Fruit fly (Drosophila melanogaster) whole organism, embryonic: ENCODE data around the gene CG7156.
A peak's percentile ranks its signal among the peaks of the same experiment; 100 is the strongest.

Experiments used
- Abd-B ChIP-seq: fragments of 200-800 bp; sonication (Bioruptor generic); optimal IDR thresholded peaks from 2 replicates; lab custom pipeline; 2018; ENCODE audit warnings: missing biosample characterization, mild to moderate bottlenecking, missing genetic modification characterization, moderate library complexity
- Ada2b ChIP-seq: fragments of 200-800 bp; sonication (Bioruptor generic); IDR thresholded peaks from 2 replicates; pipeline ENCODE4 v1.3.6; 2022; ENCODE audit warnings: missing biosample characterization, missing genetic modification characterization
- CG1024 ChIP-seq: fragments of 200-800 bp; sonication (Bioruptor generic); IDR thresholded peaks from 2 replicates; pipeline ENCODE4 v1.3.6; 2022; ENCODE audit warnings: missing biosample characterization, missing genetic modification characterization
- CG10543 ChIP-seq: fragments of 200-800 bp; sonication (Bioruptor generic); optimal IDR thresholded peaks from 3 replicates; lab custom pipeline; 2017; ENCODE audit warnings: missing biosample characterization, mild to moderate bottlenecking, missing genetic modification characterization, moderate library complexity
- CG10654 ChIP-seq: fragments of 200-800 bp; sonication (Bioruptor generic); optimal IDR thresholded peaks from 2 replicates; lab custom pipeline; 2016; ENCODE audit warnings: missing biosample characterization, missing genetic modification characterization
- CG11247 ChIP-seq: fragments of 200-800 bp; sonication (Bioruptor generic); IDR thresholded peaks from 2 replicates; pipeline ENCODE4 v1.3.6; 2022; ENCODE audit warnings: missing biosample characterization, missing genetic modification characterization
- CG11504 ChIP-seq: fragments of 200-800 bp; sonication (Bioruptor generic); optimal IDR thresholded peaks from 3 replicates; lab custom pipeline; 2019; ENCODE audit warnings: missing biosample characterization, mild to moderate bottlenecking, missing genetic modification characterization, moderate library complexity
- CG11560 ChIP-seq: fragments of 200-800 bp; sonication (Bioruptor generic); IDR thresholded peaks from 3 replicates; pipeline ENCODE4 v1.3.6; 2022; ENCODE audit warnings: missing biosample characterization, missing genetic modification characterization
- CG13424 ChIP-seq: fragments of 200-800 bp; sonication (Bioruptor generic); optimal IDR thresholded peaks from 2 replicates; lab custom pipeline; 2019; ENCODE audit warnings: missing biosample characterization, mild to moderate bottlenecking, missing genetic modification characterization, moderate library complexity
- CG16779 ChIP-seq: fragments of 200-800 bp; sonication (Bioruptor generic); IDR thresholded peaks from 2 replicates; pipeline ENCODE4 v1.3.6; 2022; ENCODE audit warnings: missing biosample characterization, missing genetic modification characterization
- CG2875 ChIP-seq: fragments of 200-800 bp; sonication (Bioruptor generic); optimal IDR thresholded peaks from 2 replicates; lab custom pipeline; 2017; ENCODE audit warnings: missing biosample characterization, mild to moderate bottlenecking, missing genetic modification characterization, missing genetic modification reagents
- CG30403 ChIP-seq: fragments of 200-800 bp; sonication (Bioruptor generic); optimal IDR thresholded peaks from 3 replicates; lab custom pipeline; 2016; ENCODE audit warnings: missing biosample characterization, missing genetic modification characterization
- CG4360 ChIP-seq: fragments of 200-800 bp; sonication (Bioruptor generic); IDR thresholded peaks from 2 replicates; pipeline ENCODE4 v1.3.6; 2022; ENCODE audit warnings: missing biosample characterization, missing genetic modification characterization
- CG6791 ChIP-seq: fragments of 200-800 bp; sonication (Bioruptor generic); IDR thresholded peaks from 3 replicates; pipeline ENCODE4 v1.3.6; 2022; ENCODE audit warnings: missing biosample characterization, missing genetic modification characterization; ENCODE audit not compliant: partially characterized antibody
- CG8089 ChIP-seq: fragments of 200-800 bp; sonication (Bioruptor generic); optimal IDR thresholded peaks from 3 replicates; lab custom pipeline; 2016; ENCODE audit warnings: missing biosample characterization, missing genetic modification characterization
- CG9215 ChIP-seq: fragments of 200-800 bp; sonication (Bioruptor generic); IDR thresholded peaks from 2 replicates; pipeline ENCODE4 v1.3.6; 2022; ENCODE audit warnings: missing biosample characterization, missing genetic modification characterization
- Camta ChIP-seq: fragments of 200-800 bp; sonication (Bioruptor generic); optimal IDR thresholded peaks from 2 replicates; lab custom pipeline; 2016; ENCODE audit warnings: missing biosample characterization, missing genetic modification characterization
- CoRest ChIP-seq: fragments of 200-800 bp; sonication (Bioruptor generic); optimal IDR thresholded peaks from 3 replicates; lab custom pipeline; 2018; ENCODE audit warnings: missing biosample characterization, mild to moderate bottlenecking, missing genetic modification characterization, moderate library complexity
- D19A ChIP-seq: fragments of 200-800 bp; optimal IDR thresholded peaks from 3 replicates; lab custom pipeline; 2019; ENCODE audit warnings: missing biosample characterization, mild to moderate bottlenecking, missing genetic modification characterization, moderate library complexity
- Fer3 ChIP-seq: fragments of 200-800 bp; sonication (Bioruptor generic); optimal IDR thresholded peaks from 2 replicates; lab custom pipeline; 2018; ENCODE audit warnings: missing biosample characterization, mild to moderate bottlenecking, missing genetic modification characterization, moderate library complexity
- Hsf ChIP-seq: fragments of 200-800 bp; sonication (Bioruptor generic); optimal IDR thresholded peaks from 3 replicates; lab custom pipeline; 2016; ENCODE audit warnings: missing biosample characterization, missing genetic modification characterization
- Jarid2 ChIP-seq: fragments of 200-800 bp; sonication (Bioruptor generic); optimal IDR thresholded peaks from 3 replicates; lab custom pipeline; 2017; ENCODE audit warnings: mild to moderate bottlenecking, missing biosample characterization, missing genetic modification reagents, missing genetic modification characterization
- Max ChIP-seq: fragments of 200-800 bp; sonication (Bioruptor generic); optimal IDR thresholded peaks from 2 replicates; lab custom pipeline; 2016; ENCODE audit warnings: missing biosample characterization, mild to moderate bottlenecking, missing genetic modification characterization
- Poxn ChIP-seq: fragments of 200-800 bp; sonication (Bioruptor generic); IDR thresholded peaks from 2 replicates; pipeline ENCODE4 v1.3.6; 2022; ENCODE audit warnings: missing biosample characterization, missing genetic modification characterization
- Rfx ChIP-seq: fragments of 200-800 bp; sonication (Bioruptor generic); IDR thresholded peaks from 2 replicates; pipeline ENCODE4 v1.3.6; 2022; ENCODE audit warnings: missing biosample characterization, missing genetic modification characterization
- Six4 ChIP-seq: fragments of 200-800 bp; sonication (Bioruptor generic); optimal IDR thresholded peaks from 2 replicates; lab custom pipeline; 2016; ENCODE audit warnings: missing biosample characterization, missing genetic modification characterization
- Spps ChIP-seq: fragments of 200-800 bp; sonication (Bioruptor generic); optimal IDR thresholded peaks from 2 replicates; lab custom pipeline; 2018; ENCODE audit warnings: missing biosample characterization, mild to moderate bottlenecking, missing genetic modification characterization
- Vsx1 ChIP-seq: fragments of 200-800 bp; sonication (Bioruptor generic); optimal IDR thresholded peaks from 2 replicates; lab custom pipeline; 2017; ENCODE audit warnings: missing biosample characterization, mild to moderate bottlenecking, missing genetic modification characterization, missing genetic modification reagents
- ase ChIP-seq: fragments of 200-800 bp; sonication (Bioruptor generic); IDR thresholded peaks from 3 replicates; pipeline ENCODE4 v1.3.6; 2022; ENCODE audit warnings: missing biosample characterization, missing genetic modification characterization
- ash1 ChIP-seq: fragments of 200-800 bp; sonication (Bioruptor generic); optimal IDR thresholded peaks from 2 replicates; lab custom pipeline; 2018; ENCODE audit warnings: missing biosample characterization, mild to moderate bottlenecking, missing genetic modification characterization
- btn ChIP-seq: fragments of 200-800 bp; sonication (Bioruptor generic); optimal IDR thresholded peaks from 2 replicates; lab custom pipeline; 2016; ENCODE audit warnings: missing biosample characterization, missing genetic modification characterization
- cwo ChIP-seq: fragments of 200-800 bp; sonication (Bioruptor generic); optimal IDR thresholded peaks from 3 replicates; lab custom pipeline; 2017; ENCODE audit warnings: missing biosample characterization, missing genetic modification characterization, mild to moderate bottlenecking, moderate library complexity, missing genetic modification reagents
- ewg ChIP-seq: fragments of 200-800 bp; sonication (Bioruptor generic); optimal IDR thresholded peaks from 3 replicates; lab custom pipeline; 2017; ENCODE audit warnings: mild to moderate bottlenecking, missing biosample characterization, missing genetic modification reagents, missing genetic modification characterization
- fd64A ChIP-seq: fragments of 200-800 bp; sonication (Bioruptor generic); optimal IDR thresholded peaks from 3 replicates; lab custom pipeline; 2018; ENCODE audit warnings: missing biosample characterization, mild to moderate bottlenecking, missing genetic modification characterization
- fru ChIP-seq: fragments of >200 bp; optimal IDR thresholded peaks from 2 replicates; lab custom pipeline; 2017
- gem ChIP-seq: fragments of 200-800 bp; sonication (Bioruptor generic); optimal IDR thresholded peaks from 2 replicates; lab custom pipeline; 2019; ENCODE audit warnings: missing biosample characterization, mild to moderate bottlenecking, missing genetic modification characterization, moderate library complexity
- gro ChIP-seq: fragments of 200-800 bp; sonication (Bioruptor generic); optimal IDR thresholded peaks from 2 replicates; lab custom pipeline; 2016; ENCODE audit warnings: missing biosample characterization, missing genetic modification characterization
- kah ChIP-seq: fragments of 200-800 bp; sonication (Bioruptor generic); optimal IDR thresholded peaks from 2 replicates; lab custom pipeline; 2018; ENCODE audit warnings: missing biosample characterization, mild to moderate bottlenecking, missing genetic modification characterization
- lab ChIP-seq: fragments of 200-800 bp; sonication (Bioruptor generic); optimal IDR thresholded peaks from 3 replicates; lab custom pipeline; 2017; ENCODE audit warnings: missing biosample characterization, missing genetic modification characterization, mild to moderate bottlenecking, moderate library complexity, missing genetic modification reagents
- nerfin-2 ChIP-seq: fragments of 200-800 bp; sonication (Bioruptor generic); IDR thresholded peaks from 2 replicates; pipeline ENCODE4 v1.3.6; 2022; ENCODE audit warnings: missing biosample characterization, missing genetic modification characterization; ENCODE audit not compliant: partially characterized antibody
- nom ChIP-seq: fragments of 200-800 bp; sonication (Bioruptor generic); optimal IDR thresholded peaks from 2 replicates; lab custom pipeline; 2017; ENCODE audit warnings: missing biosample characterization, missing genetic modification characterization, mild to moderate bottlenecking, moderate library complexity, missing genetic modification reagents
- pan ChIP-seq, 4 experiments: fragments of >200 bp in 3 of 4; fragments of 200-800 bp in 1 of 4; sonication (Bioruptor generic) in 1 of 4; optimal IDR thresholded peaks in 3 of 4; IDR thresholded peaks in 1 of 4; 2 replicates each; pipeline versions ENCODE4 v1.3.6 to Lab custom; 2017 to 2022; ENCODE audit warnings: missing biosample characterization in 2 of 4, missing genetic modification characterization in 2 of 4, mixed read lengths in 1 of 4
- pita ChIP-seq: fragments of 200-800 bp; sonication (Bioruptor generic); optimal IDR thresholded peaks from 2 replicates; lab custom pipeline; 2017; ENCODE audit warnings: missing biosample characterization, mild to moderate bottlenecking, missing genetic modification characterization
- pum ChIP-seq: fragments of 200-800 bp; sonication (Bioruptor generic); optimal IDR thresholded peaks from 2 replicates; lab custom pipeline; 2016; ENCODE audit warnings: missing biosample characterization, missing genetic modification characterization
- pzg ChIP-seq: fragments of 200-800 bp; sonication (Bioruptor generic); optimal IDR thresholded peaks from 3 replicates; lab custom pipeline; 2018; ENCODE audit warnings: missing biosample characterization, mild to moderate bottlenecking, missing genetic modification characterization, moderate library complexity
- ro ChIP-seq: fragments of 200-800 bp; sonication (Bioruptor generic); IDR thresholded peaks from 2 replicates; pipeline ENCODE4 v1.3.6; 2022; ENCODE audit warnings: missing biosample characterization, missing genetic modification characterization
- row ChIP-seq: fragments of 200-800 bp; sonication (Bioruptor generic); IDR thresholded peaks from 3 replicates; pipeline ENCODE4 v1.3.6; 2022; ENCODE audit warnings: missing biosample characterization, missing genetic modification characterization
- sisA ChIP-seq: fragments of 200-800 bp; sonication (Bioruptor generic); IDR thresholded peaks from 2 replicates; pipeline ENCODE4 v1.3.6; 2022; ENCODE audit warnings: missing biosample characterization, missing genetic modification characterization
- tio ChIP-seq: fragments of 200-800 bp; sonication (Bioruptor generic); optimal IDR thresholded peaks from 2 replicates; lab custom pipeline; 2017; ENCODE audit warnings: missing biosample characterization, missing genetic modification characterization, inconsistent platforms
- unc-4 ChIP-seq: fragments of 200-800 bp; sonication (Bioruptor generic); IDR thresholded peaks from 2 replicates; pipeline ENCODE4 v1.3.6; 2022; ENCODE audit warnings: missing biosample characterization, missing genetic modification characterization; ENCODE audit not compliant: partially characterized antibody

CG7156 gene

dm6 chr3R:18223434-18223833, 18.5 kb downstream of the CG7156 start, which contains the start of the genes mTerf5 and Non3 (continued):
- no peak for TF ChIP-seq CG1024 (GFP tag; lab: Robert Waterston, UW)
- peak; percentile 2 for TF ChIP-seq CG2875 (GFP tag; lab: Kevin White, UChicago)
- no peak for TF ChIP-seq Jarid2 (GFP tag; lab: Kevin White, UChicago)
- TF ChIP-seq cwo, result peak; percentile 70
- peak; percentile 46 for TF ChIP-seq CG9215
- TF ChIP-seq nom (GFP tag; lab: Kevin White, UChicago), result peak; percentile 27
- no peak for TF ChIP-seq Camta (GFP tag; lab: Kevin White, UChicago)
- no peak for TF ChIP-seq gro (GFP tag; lab: Kevin White, UChicago)
- no peak for TF ChIP-seq ash1 (GFP tag; lab: Kevin White, UChicago)
- no peak for TF ChIP-seq CG16779
- peak; percentile 33 for TF ChIP-seq CG10543
- peak; percentile 51 for TF ChIP-seq pzg (GFP tag; lab: Kevin White, UChicago)
- TF ChIP-seq Spps (tag; lab: Kevin White, UChicago), result peak; percentile 16
- TF ChIP-seq CoRest (tag; lab: Kevin White, UChicago), result peak; percentile 69
- no peak for TF ChIP-seq CG4360 (GFP tag; lab: Robert Waterston, UW)
- no peak for TF ChIP-seq pita (GFP tag; lab: Kevin White, UChicago)
- TF ChIP-seq Vsx1 (GFP tag; lab: Kevin White, UChicago), result peak; percentile 27
- TF ChIP-seq pum, result peak; percentile 10
- peak; percentile 61 for TF ChIP-seq CG30403 (GFP tag; lab: Kevin White, UChicago)
- peak; percentile 51 for TF ChIP-seq Six4 (GFP tag; lab: Kevin White, UChicago)
- peak; percentile 58 for TF ChIP-seq Ada2b (GFP tag; lab: Robert Waterston, UW)
- no peak for TF ChIP-seq fd64A (GFP tag; lab: Kevin White, UChicago)
- TF ChIP-seq Max, result peak; percentile 82
- peak; percentile 71 for TF ChIP-seq kah (GFP tag; lab: Kevin White, UChicago)
- TF ChIP-seq lab (GFP tag; lab: Kevin White, UChicago), result peak; percentile 64
- no peak for TF ChIP-seq fru (lab: Kevin White, UChicago)
- no peak for TF ChIP-seq btn (GFP tag; lab: Kevin White, UChicago)
- peak; percentile 90 for TF ChIP-seq unc-4 (GFP tag; lab: Robert Waterston, UW)
- TF ChIP-seq CG6791 (GFP tag; lab: Robert Waterston, UW), result peak; percentile 78
- 0 out of 3 replicates have a peak, but pooled peaks have one; percentile 30 for TF ChIP-seq ase (GFP tag; lab: Robert Waterston, UW)
- peak; percentile 17 for TF ChIP-seq Hsf (GFP tag; lab: Kevin White, UChicago)
- no peak for TF ChIP-seq tio (GFP tag; lab: Kevin White, UChicago)
- TF ChIP-seq ewg, result peak; percentile 81
- no peak for TF ChIP-seq Abd-B (GFP tag; lab: Kevin White, UChicago)
- TF ChIP-seq nerfin-2 (GFP tag; lab: Robert Waterston, UW), result peak; percentile 72
- peak; percentile 42 for TF ChIP-seq Fer3 (tag; lab: Kevin White, UChicago)
- no peak for TF ChIP-seq CG11560 (tag; lab: Robert Waterston, UW)
- no peak for TF ChIP-seq CG11247 (GFP tag; lab: Robert Waterston, UW)
- TF ChIP-seq row (GFP tag; lab: Robert Waterston, UW), result peak; percentile 89
- TF ChIP-seq sisA (GFP tag; lab: Robert Waterston, UW), result peak; percentile 29; the same call in 1 of the 2 replicates
- TF ChIP-seq pan (optimal IDR thresholded peaks at IDR 0.05; lab: Kevin White, UChicago), result no peak
- TF ChIP-seq pan (GFP tag; optimal IDR thresholded peaks at IDR 0.05 in 1 of 2, IDR thresholded peaks at IDR 0.05 in 1 of 2), result peak in 1 of 2 experiments; percentile 60
- peak; percentile 59 for TF ChIP-seq Rfx (GFP tag; lab: Robert Waterston, UW)
- TF ChIP-seq CG8089 (GFP tag; lab: Kevin White, UChicago), result no peak
- no peak for TF ChIP-seq ro (GFP tag; lab: Robert Waterston, UW)
- peak; percentile 56 for TF ChIP-seq CG10654 (GFP tag; lab: Kevin White, UChicago)
- TF ChIP-seq gem (tag; lab: Kevin White, UChicago), result peak; percentile 80
- TF ChIP-seq D19A (tag; lab: Kevin White, UChicago), result peak; percentile 43
- peak; percentile 69 for TF ChIP-seq CG11504 (tag; lab: Kevin White, UChicago)
- peak; percentile 75 for TF ChIP-seq CG13424 (tag; lab: Kevin White, UChicago)
- no peak for TF ChIP-seq Poxn (GFP tag; lab: Robert Waterston, UW)
